Fruit fly (Drosophila melanogaster) whole organism, embryonic: ENCODE measurements around the gene CG32260.

Experiments
- Aef1 ChIP-seq: fragments of 200-800 bp; sonication (Bioruptor generic); IDR thresholded peaks from 3 replicates; pipeline ENCODE4 v1.3.6; 2022; ENCODE audit warnings: missing biosample characterization, missing genetic modification characterization
- BtbVII ChIP-seq: fragments of 200-800 bp; sonication (Bioruptor generic); optimal IDR thresholded peaks from 3 replicates; lab custom pipeline; 2017; ENCODE audit warnings: missing biosample characterization, mild to moderate bottlenecking, missing genetic modification characterization
- CG10959 ChIP-seq: fragments of 200-800 bp; sonication (Bioruptor generic); IDR thresholded peaks from 2 replicates; pipeline ENCODE4 v1.3.6; 2022; ENCODE audit warnings: missing biosample characterization, missing genetic modification characterization
- CG10979 ChIP-seq: fragments of 200-800 bp; sonication (Bioruptor generic); optimal IDR thresholded peaks from 2 replicates; lab custom pipeline; 2018; ENCODE audit warnings: missing biosample characterization, mild to moderate bottlenecking, missing genetic modification characterization, moderate library complexity
- CG11723 ChIP-seq: fragments of 200-800 bp; sonication (Bioruptor generic); optimal IDR thresholded peaks from 2 replicates; lab custom pipeline; 2017; ENCODE audit warnings: missing biosample characterization, mild to moderate bottlenecking, missing genetic modification characterization
- CG12104 ChIP-seq: fragments of 200-800 bp; sonication (Bioruptor generic); optimal IDR thresholded peaks from 3 replicates; lab custom pipeline; 2016; ENCODE audit warnings: missing biosample characterization, missing genetic modification characterization
- CG12299 ChIP-seq: fragments of 200-800 bp; sonication (Bioruptor generic); optimal IDR thresholded peaks from 2 replicates; lab custom pipeline; 2018; ENCODE audit warnings: missing biosample characterization, mild to moderate bottlenecking, missing genetic modification characterization
- CG1647 ChIP-seq: fragments of 200-800 bp; sonication (Bioruptor generic); optimal IDR thresholded peaks from 3 replicates; lab custom pipeline; 2016; ENCODE audit warnings: missing biosample characterization, missing genetic modification characterization
- CG17359 ChIP-seq: fragments of 200-800 bp; sonication (Bioruptor generic); optimal IDR thresholded peaks from 3 replicates; lab custom pipeline; 2018; ENCODE audit warnings: missing biosample characterization, mild to moderate bottlenecking, missing genetic modification characterization, moderate library complexity
- CG18619 ChIP-seq: fragments of 200-800 bp; sonication (Bioruptor generic); optimal IDR thresholded peaks from 3 replicates; lab custom pipeline; 2017; ENCODE audit warnings: missing biosample characterization, mild to moderate bottlenecking, missing genetic modification characterization
- CG2199 ChIP-seq: fragments of 200-800 bp; sonication (Bioruptor generic); IDR thresholded peaks from 3 replicates; pipeline ENCODE4 v1.3.6; 2022; ENCODE audit warnings: missing biosample characterization, missing genetic modification characterization
- CG2875 ChIP-seq: fragments of 200-800 bp; sonication (Bioruptor generic); optimal IDR thresholded peaks from 2 replicates; lab custom pipeline; 2017; ENCODE audit warnings: missing biosample characterization, mild to moderate bottlenecking, missing genetic modification characterization, missing genetic modification reagents
- CG32532 ChIP-seq: fragments of 200-800 bp; sonication (Bioruptor generic); IDR thresholded peaks from 2 replicates; pipeline ENCODE4 v1.3.6; 2022; ENCODE audit warnings: missing biosample characterization, missing genetic modification characterization
- CG4707 ChIP-seq: fragments of 200-800 bp; sonication (Bioruptor generic); optimal IDR thresholded peaks from 2 replicates; lab custom pipeline; 2018; ENCODE audit warnings: missing biosample characterization, mild to moderate bottlenecking, missing genetic modification characterization, moderate library complexity
- CG7357 ChIP-seq: fragments of 200-800 bp; sonication (Bioruptor generic); IDR thresholded peaks from 3 replicates; pipeline ENCODE4 v1.3.6; 2022; ENCODE audit warnings: missing biosample characterization, missing genetic modification characterization
- CG9932 ChIP-seq: fragments of 200-800 bp; sonication (Bioruptor generic); IDR thresholded peaks from 2 replicates; pipeline ENCODE4 v1.3.6; 2022; ENCODE audit warnings: missing biosample characterization, missing genetic modification characterization
- Camta ChIP-seq: fragments of 200-800 bp; sonication (Bioruptor generic); optimal IDR thresholded peaks from 2 replicates; lab custom pipeline; 2016; ENCODE audit warnings: missing biosample characterization, missing genetic modification characterization
- Drgx ChIP-seq: fragments of 200-800 bp; sonication (Bioruptor generic); IDR thresholded peaks from 2 replicates; pipeline ENCODE4 v1.3.6; 2022; ENCODE audit warnings: missing biosample characterization, missing genetic modification characterization
- ERR ChIP-seq: fragments of 200-800 bp; sonication (Bioruptor generic); optimal IDR thresholded peaks from 2 replicates; lab custom pipeline; 2016; ENCODE audit warnings: missing biosample characterization, missing genetic modification characterization
- GATAe ChIP-seq: fragments of 200-800 bp; sonication (Bioruptor generic); conservative IDR thresholded peaks from 2 replicates; pipeline ENCODE4 v1.3.6; 2022; ENCODE audit warnings: missing biosample characterization, missing genetic modification characterization
- Gug ChIP-seq: fragments of 200-800 bp; sonication (Bioruptor generic); IDR thresholded peaks from 4 replicates; pipeline ENCODE4 v1.3.6; 2022; ENCODE audit warnings: missing biosample characterization, missing genetic modification characterization
- HLH54F ChIP-seq: fragments of 200-800 bp; sonication (Bioruptor generic); optimal IDR thresholded peaks from 3 replicates; lab custom pipeline; 2016; ENCODE audit warnings: missing biosample characterization, missing genetic modification characterization
- MBD-R2 ChIP-seq: fragments of 200-800 bp; sonication (Bioruptor generic); IDR thresholded peaks from 2 replicates; pipeline ENCODE4 v1.3.6; 2022; ENCODE audit warnings: missing biosample characterization, missing genetic modification characterization
- Nf-YB ChIP-seq: fragments of 200-800 bp; sonication (Bioruptor generic); optimal IDR thresholded peaks from 3 replicates; lab custom pipeline; 2019; ENCODE audit warnings: missing biosample characterization, mild to moderate bottlenecking, missing genetic modification characterization, moderate library complexity
- Tbp ChIP-seq: fragments of >200 bp; optimal IDR thresholded peaks from 2 replicates; lab custom pipeline; 2018; ENCODE audit warnings: missing biosample characterization, missing genetic modification characterization
- Xrp1 ChIP-seq: fragments of 200-800 bp; sonication (Bioruptor generic); IDR thresholded peaks from 2 replicates; pipeline ENCODE4 v1.3.6; 2022; ENCODE audit warnings: missing biosample characterization, missing genetic modification characterization
- ap ChIP-seq: fragments of 200-800 bp; sonication (Bioruptor generic); IDR thresholded peaks from 2 replicates; pipeline ENCODE4 v1.3.6; 2022; ENCODE audit warnings: missing biosample characterization, missing genetic modification characterization
- bab2 ChIP-seq: fragments of 200-800 bp; sonication (Bioruptor generic); optimal IDR thresholded peaks from 2 replicates; lab custom pipeline; 2016; ENCODE audit warnings: missing biosample characterization, missing genetic modification characterization
- bigmax ChIP-seq: fragments of 200-800 bp; sonication (Bioruptor generic); optimal IDR thresholded peaks from 2 replicates; lab custom pipeline; 2018; ENCODE audit warnings: missing biosample characterization, mild to moderate bottlenecking, missing genetic modification characterization
- cas ChIP-seq: fragments of 200-800 bp; sonication (Bioruptor generic); IDR thresholded peaks from 2 replicates; pipeline ENCODE4 v1.3.6; 2022; ENCODE audit warnings: missing biosample characterization, missing genetic modification characterization
- ci ChIP-seq: fragments of 200-800 bp; sonication (Bioruptor generic); IDR thresholded peaks from 3 replicates; pipeline ENCODE4 v1.3.6; 2022; ENCODE audit warnings: missing biosample characterization, missing genetic modification characterization
- cwo ChIP-seq: fragments of 200-800 bp; sonication (Bioruptor generic); optimal IDR thresholded peaks from 3 replicates; lab custom pipeline; 2017; ENCODE audit warnings: missing biosample characterization, missing genetic modification characterization, mild to moderate bottlenecking, moderate library complexity, missing genetic modification reagents
- dan ChIP-seq: fragments of 200-800 bp; sonication (Bioruptor generic); IDR thresholded peaks from 2 replicates; pipeline ENCODE4 v1.3.6; 2022; ENCODE audit warnings: missing biosample characterization, missing genetic modification characterization
- dimm ChIP-seq: fragments of 200-800 bp; sonication (Bioruptor generic); IDR thresholded peaks from 2 replicates; pipeline ENCODE4 v1.3.6; 2022; ENCODE audit warnings: missing biosample characterization, missing genetic modification characterization
- dysf ChIP-seq: fragments of 200-800 bp; sonication (Bioruptor generic); IDR thresholded peaks from 3 replicates; pipeline ENCODE4 v1.3.6; 2022; ENCODE audit warnings: missing biosample characterization, missing genetic modification characterization
- emc ChIP-seq: fragments of 200-800 bp; sonication (Bioruptor generic); optimal IDR thresholded peaks from 2 replicates; lab custom pipeline; 2016; ENCODE audit warnings: missing biosample characterization, missing genetic modification characterization
- fd96Cb ChIP-seq: fragments of 200-800 bp; sonication (Bioruptor generic); optimal IDR thresholded peaks from 2 replicates; lab custom pipeline; 2018; ENCODE audit warnings: missing biosample characterization, mild to moderate bottlenecking, missing genetic modification characterization, moderate library complexity
- gcm ChIP-seq: fragments of 200-800 bp; sonication (Bioruptor generic); optimal IDR thresholded peaks from 2 replicates; lab custom pipeline; 2019; ENCODE audit warnings: missing biosample characterization, mild to moderate bottlenecking, missing genetic modification characterization, moderate library complexity
- gfzf ChIP-seq: fragments of 200-800 bp; sonication (Bioruptor generic); optimal IDR thresholded peaks from 2 replicates; lab custom pipeline; 2016; ENCODE audit warnings: missing biosample characterization, mild to moderate bottlenecking, missing genetic modification characterization, moderate library complexity
- knrl ChIP-seq: fragments of 200-800 bp; sonication (Bioruptor generic); IDR thresholded peaks from 3 replicates; pipeline ENCODE4 v1.3.6; 2022; ENCODE audit warnings: missing biosample characterization, missing genetic modification characterization; ENCODE audit not compliant: partially characterized antibody
- lola ChIP-seq, 3 experiments: fragments of >200 bp in 2 of 3; fragments of 200-800 bp in 1 of 3; sonication (Bioruptor generic) in 1 of 3; optimal IDR thresholded peaks; 2 replicates each; lab custom pipeline; 2017 to 2019; ENCODE audit warnings: missing biosample characterization in 3 of 3, missing genetic modification characterization in 3 of 3, mild to moderate bottlenecking in 1 of 3, moderate library complexity in 1 of 3
- nmo ChIP-seq: fragments of 200-800 bp; sonication (Bioruptor generic); optimal IDR thresholded peaks from 2 replicates; lab custom pipeline; 2018; ENCODE audit warnings: missing biosample characterization, mild to moderate bottlenecking, missing genetic modification characterization, moderate library complexity
- oc ChIP-seq: fragments of 200-800 bp; sonication (Bioruptor generic); optimal IDR thresholded peaks from 2 replicates; lab custom pipeline; 2018; ENCODE audit warnings: missing biosample characterization, mild to moderate bottlenecking, missing genetic modification characterization, moderate library complexity
- seq ChIP-seq: fragments of 200-800 bp; sonication (Bioruptor generic); IDR thresholded peaks from 2 replicates; pipeline ENCODE4 v1.3.6; 2022; ENCODE audit warnings: missing biosample characterization, missing genetic modification characterization
- sqz ChIP-seq: fragments of 200-800 bp; sonication (Bioruptor generic); optimal IDR thresholded peaks from 3 replicates; lab custom pipeline; 2018; ENCODE audit warnings: missing biosample characterization, mild to moderate bottlenecking, missing genetic modification characterization
- stc ChIP-seq: fragments of 200-800 bp; sonication (Bioruptor generic); IDR thresholded peaks from 2 replicates; pipeline ENCODE4 v1.3.6; 2022; ENCODE audit warnings: missing biosample characterization, missing genetic modification characterization
- stwl ChIP-seq: fragments of 200-800 bp; sonication (Bioruptor generic); optimal IDR thresholded peaks from 3 replicates; lab custom pipeline; 2018; ENCODE audit warnings: missing biosample characterization, mild to moderate bottlenecking, missing genetic modification characterization, moderate library complexity
- sug ChIP-seq: fragments of 200-800 bp; optimal IDR thresholded peaks from 2 replicates; lab custom pipeline; 2019; ENCODE audit warnings: missing biosample characterization, mild to moderate bottlenecking, missing genetic modification characterization, moderate library complexity
- tup ChIP-seq: fragments of 200-800 bp; sonication (Bioruptor generic); optimal IDR thresholded peaks from 2 replicates; lab custom pipeline; 2016; ENCODE audit warnings: missing biosample characterization, mild to moderate bottlenecking, missing genetic modification characterization, moderate library complexity

Gene CG32260

dm6 chr3L:4133724-4134678, 8.2 kb upstream of the CG32260 start, which contains the start of gene ens (continued):
- TF ChIP-seq knrl, result 0 out of 3 replicates have a peak, but pooled peaks have one; percentile 25
- peak; percentile 21 for TF ChIP-seq BtbVII (GFP tag; lab: Kevin White, UChicago)
- TF ChIP-seq Nf-YB (GFP tag; lab: Kevin White, UChicago), result no peak
- no peak for TF ChIP-seq ci (GFP tag; lab: Robert Waterston, UW)
- no peak for TF ChIP-seq dan
- TF ChIP-seq Camta (GFP tag; lab: Kevin White, UChicago), result no peak
- no peak for TF ChIP-seq bigmax
- no peak for TF ChIP-seq CG11723
- peak; percentile 23 for TF ChIP-seq nmo
- no peak for TF ChIP-seq CG1647 (GFP tag; lab: Kevin White, UChicago)
- TF ChIP-seq CG18619 (GFP tag; lab: Kevin White, UChicago), result no peak
- TF ChIP-seq dysf (GFP tag; lab: Robert Waterston, UW), result no peak
- TF ChIP-seq CG10979 (tag; lab: Kevin White, UChicago), result no peak
- TF ChIP-seq bab2 (GFP tag; lab: Kevin White, UChicago), result no peak
- TF ChIP-seq Gug (GFP tag; lab: Robert Waterston, UW), result no peak
- peak; percentile 91 for TF ChIP-seq gfzf (GFP tag; lab: Kevin White, UChicago)
- no peak for TF ChIP-seq CG9932 (GFP tag; lab: Robert Waterston, UW)
- no peak for TF ChIP-seq CG2875
- no peak for TF ChIP-seq fd96Cb (tag; lab: Kevin White, UChicago)
- TF ChIP-seq CG2199 (GFP tag; lab: Robert Waterston, UW), result no peak
- peak; percentile 79 for TF ChIP-seq sqz (GFP tag; lab: Kevin White, UChicago)
- peak; percentile 47 for TF ChIP-seq MBD-R2 (GFP tag; lab: Robert Waterston, UW)
- no peak for TF ChIP-seq CG10959
- peak; percentile 22 for TF ChIP-seq CG12299 (tag; lab: Kevin White, UChicago)
- no peak for TF ChIP-seq dimm
- no peak for TF ChIP-seq CG12104 (GFP tag; lab: Kevin White, UChicago)
- no peak for TF ChIP-seq cwo (GFP tag; lab: Kevin White, UChicago)
- no peak for TF ChIP-seq gcm
- TF ChIP-seq ap (GFP tag; lab: Robert Waterston, UW), result no peak
- TF ChIP-seq stc (GFP tag; lab: Robert Waterston, UW), result no peak
- TF ChIP-seq GATAe (GFP tag; lab: Robert Waterston, UW), result no peak
- no peak for TF ChIP-seq CG4707 (GFP tag; lab: Kevin White, UChicago)
- TF ChIP-seq Xrp1, result no peak
- no peak for TF ChIP-seq HLH54F
- peak; percentile 36 for TF ChIP-seq sug (tag; lab: Kevin White, UChicago)
- TF ChIP-seq CG32532, result no peak
- TF ChIP-seq emc, result no peak
- no peak for TF ChIP-seq Aef1 (GFP tag; lab: Robert Waterston, UW)
- TF ChIP-seq lola (GFP tag; optimal IDR thresholded peaks at IDR 0.05; lab: Kevin White, UChicago), result no peak
- TF ChIP-seq CG7357 (GFP tag; lab: Robert Waterston, UW), result no peak
- no peak for TF ChIP-seq Tbp (GFP tag; lab: Kevin White, UChicago)
- TF ChIP-seq oc (tag; lab: Kevin White, UChicago), result no peak
- TF ChIP-seq seq (GFP tag; lab: Robert Waterston, UW), result no peak
- no peak for TF ChIP-seq tup (GFP tag; lab: Kevin White, UChicago)
- TF ChIP-seq cas (GFP tag; lab: Robert Waterston, UW), result no peak
- TF ChIP-seq CG17359 (tag; lab: Kevin White, UChicago), result no peak
- TF ChIP-seq stwl (tag; lab: Kevin White, UChicago), result peak; percentile 38
- no peak for TF ChIP-seq ERR (GFP tag; lab: Kevin White, UChicago)
- TF ChIP-seq Drgx (GFP tag; lab: Robert Waterston, UW), result 0 out of 2 replicates have a peak, but pooled peaks have one; percentile 28
